Fruit fly (Drosophila melanogaster): ENCODE data around the gene Coprox.

Gene Coprox

DNA sequence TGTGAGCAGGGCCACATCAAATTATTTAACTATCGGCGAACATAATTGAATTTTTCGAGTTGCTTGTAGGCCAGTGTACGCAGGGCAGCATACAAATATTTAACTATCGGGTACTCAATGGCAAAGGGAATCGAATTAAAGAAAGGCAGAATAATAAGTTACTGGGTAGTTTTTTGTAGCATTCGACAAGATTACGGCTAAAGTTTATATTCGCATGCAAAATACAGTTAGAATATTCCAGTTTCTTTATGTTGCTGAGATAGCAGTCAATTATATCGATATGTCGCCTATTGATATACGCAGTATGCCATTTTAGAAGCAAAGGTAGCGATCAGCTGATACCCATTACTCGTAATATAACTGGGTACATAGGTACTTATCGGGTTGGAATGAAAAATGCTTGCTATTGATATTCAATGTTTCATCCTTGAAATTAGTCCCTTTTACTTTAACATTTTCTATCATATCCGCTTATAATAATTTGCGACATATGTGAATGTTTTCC, 3.8 kb downstream of the Coprox start (continued):
- TF ChIP-seq Pdp1 (GFP tag; optimal IDR thresholded peaks at IDR 0.05) (peak; percentile 33 to 62), bigmax (GFP tag; optimal IDR thresholded peaks at IDR 0.05) (peak; percentile 9), HHEX (GFP tag; optimal IDR thresholded peaks at IDR 0.05) (peak; percentile 65), CG6272 (GFP tag; IDR thresholded peaks at IDR 0.05) (no peak; the same call in 1 of the 2 replicates), wdn (GFP tag; IDR thresholded peaks at IDR 0.05) (0 out of 2 replicates have a peak, but pooled peaks have one; percentile 44), Oli (tag; optimal IDR thresholded peaks at IDR 0.05) (peak; percentile 27), CG6175 (GFP tag; IDR thresholded peaks at IDR 0.05) (no peak), CG16779 (GFP tag; IDR thresholded peaks at IDR 0.05) (no peak), CG10321 (GFP tag; IDR thresholded peaks at IDR 0.05) (no peak), nau (GFP tag; optimal IDR thresholded peaks at IDR 0.05) (no peak), ham (GFP tag; IDR thresholded peaks at IDR 0.05) (no peak), Poxn (GFP tag; IDR thresholded peaks at IDR 0.05) (no peak), CG12104 (GFP tag; optimal IDR thresholded peaks at IDR 0.05) (no peak), CG42726 (GFP tag; IDR thresholded peaks at IDR 0.05; ENCODE audit: partially characterized antibody) (peak; percentile 19; the same call in 1 of the 2 replicates), gcm2 (GFP tag; optimal IDR thresholded peaks at IDR 0.05) (no peak), Sin3A (optimal IDR thresholded peaks at IDR 0.05) (no peak), al (GFP tag; IDR thresholded peaks at IDR 0.05) (0 out of 2 replicates have a peak, but pooled peaks have one; percentile 4), CG1792 (GFP tag; optimal IDR thresholded peaks at IDR 0.05) (peak; percentile 35), bcd (GFP tag; optimal IDR thresholded peaks at IDR 0.05) (no peak), Hr39 (optimal IDR thresholded peaks at IDR 0.05) (no peak), Asciz (GFP tag; optimal IDR thresholded peaks at IDR 0.05) (no peak), CG12942 (GFP tag; optimal IDR thresholded peaks at IDR 0.05) (no peak), CG7357 (GFP tag; IDR thresholded peaks at IDR 0.05) (no peak), CG12744 (GFP tag; optimal IDR thresholded peaks at IDR 0.05) (no peak), Hr3 (GFP tag; optimal IDR thresholded peaks at IDR 0.05) (no peak), fd102C (GFP tag; optimal IDR thresholded peaks at IDR 0.05) (no peak), CG11085 (GFP tag; IDR thresholded peaks at IDR 0.05) (peak; percentile 22; the same call in 1 of the 2 replicates), ERR (GFP tag; optimal IDR thresholded peaks at IDR 0.05) (peak; percentile 54), MBD-R2 (GFP tag; IDR thresholded peaks at IDR 0.05) (peak; percentile 65; the same call in 1 of the 2 replicates), Blimp-1 (GFP tag; optimal IDR thresholded peaks at IDR 0.05) (no peak), CG34422 (GFP tag; IDR thresholded peaks at IDR 0.05) (no peak; the same call in 2 of the 3 replicates), CG2712 (tag; optimal IDR thresholded peaks at IDR 0.05) (peak; percentile 40), Meics (GFP tag; optimal IDR thresholded peaks at IDR 0.05) (peak; percentile 45), CG17802 (tag; optimal IDR thresholded peaks at IDR 0.05) (no peak), Sox102F (GFP tag; optimal IDR thresholded peaks at IDR 0.05) (no peak), en (GFP tag; optimal IDR thresholded peaks at IDR 0.05) (peak; percentile 55), bowl (GFP tag; IDR thresholded peaks at IDR 0.05) (peak; percentile 21; the same call in 1 of the 2 replicates), Sox100B (GFP tag; optimal IDR thresholded peaks at IDR 0.05) (no peak), lilli (GFP tag; optimal IDR thresholded peaks at IDR 0.05) (peak; percentile 70), Kr (GFP tag; optimal IDR thresholded peaks at IDR 0.05) (no peak), CG31224 (GFP tag; IDR thresholded peaks at IDR 0.05) (0 out of 2 replicates have a peak, but pooled peaks have one; percentile 6), CG11093 (GFP tag; IDR thresholded peaks at IDR 0.05) (0 out of 3 replicates have a peak, but pooled peaks have one; percentile 14), Awh (GFP tag; IDR thresholded peaks at IDR 0.05) (no peak), zfh2 (GFP tag; optimal IDR thresholded peaks at IDR 0.05) (peak; percentile 45), Lim3 (GFP tag; IDR thresholded peaks at IDR 0.05) (no peak), CG14860 (GFP tag; IDR thresholded peaks at IDR 0.05; ENCODE audit: partially characterized antibody) (peak; percentile 59), pfk (GFP tag; optimal IDR thresholded peaks at IDR 0.05) (no peak), pho (GFP tag; optimal IDR thresholded peaks at IDR 0.05) (peak; percentile 29), ab (GFP tag; optimal IDR thresholded peaks at IDR 0.05) (no peak), CG4424 (GFP tag; optimal IDR thresholded peaks at IDR 0.05) (peak; percentile 41), CG2116 (GFP tag; optimal IDR thresholded peaks at IDR 0.05) (peak; percentile 92), Usf (GFP tag; optimal IDR thresholded peaks at IDR 0.05) (no peak)
